Worm (Caenorhabditis elegans): ENCODE results near the gene ZK287.9.

The ZK287.9 gene

ce11 chrV:9690099-9690572, 11.0 kb downstream of the ZK287.9 start, which contains the start of gene rbx-1:
Gene rbx-1 (minus strand): TSS chrV:9690522.
- no peak for TF ChIP-seq tab-1 (GFP tag; IDR thresholded peaks at IDR 0.05)
- TF ChIP-seq ztf-23 (GFP tag; IDR thresholded peaks at IDR 0.05), result no peak
- TF ChIP-seq ztf-29 (GFP tag; IDR thresholded peaks at IDR 0.05), result no peak
- TF ChIP-seq ref-1 (GFP tag; conservative IDR thresholded peaks at IDR 0.05), result no peak
- no peak for TF ChIP-seq klf-2 (GFP tag; conservative IDR thresholded peaks at IDR 0.05)
- TF ChIP-seq med-1 (GFP tag; optimal IDR thresholded peaks at IDR 0.05; ENCODE audit: insufficient read depth), result no peak
- TF ChIP-seq flt-1 (GFP tag; IDR thresholded peaks at IDR 0.05), result no peak
- TF ChIP-seq T22C8.4 (GFP tag; IDR thresholded peaks at IDR 0.05), result no peak
- no peak for TF ChIP-seq cog-1 (tag; optimal IDR thresholded peaks at IDR 0.05)

- TF ChIP-seq med-1 (GFP tag; optimal IDR thresholded peaks at IDR 0.05; ENCODE audit: insufficient read depth), result no peak
- TF ChIP-seq ztf-23 (GFP tag; IDR thresholded peaks at IDR 0.05), result 0 out of 2 replicates have a peak, but pooled peaks have one; percentile 31
- no peak for TF ChIP-seq T22C8.4 (GFP tag; IDR thresholded peaks at IDR 0.05)
Measured at ce11 chrV:9690728-9691127, 11.6 kb downstream of the ZK287.9 start.

- TF ChIP-seq ztf-29 (GFP tag; IDR thresholded peaks at IDR 0.05) (0 out of 2 replicates have a peak, but pooled peaks have one; percentile 30), ztf-23 (GFP tag; IDR thresholded peaks at IDR 0.05) (0 out of 2 replicates have a peak, but pooled peaks have one; percentile 43), flt-1 (GFP tag; IDR thresholded peaks at IDR 0.05) (peak; percentile 50; the same call in 1 of the 2 replicates), ref-1 (GFP tag; conservative IDR thresholded peaks at IDR 0.05) (no peak)
Measured at ce11 chrV:9692109-9692581, 13.0 kb downstream of the ZK287.9 start, which contains the start of gene ztf-9. Gene ztf-9 (minus strand): TSS chrV:9692159.

ce11 chrV:9692649-9693112, 13.5 kb downstream of the ZK287.9 start, which contains the start of gene ZK287.7:
Gene ZK287.7 (plus strand): TSS chrV:9693062.
- TF ChIP-seq ref-1 (GFP tag; conservative IDR thresholded peaks at IDR 0.05), result no peak
- no peak for TF ChIP-seq ztf-29 (GFP tag; IDR thresholded peaks at IDR 0.05)
- no peak for TF ChIP-seq T22C8.4 (GFP tag; IDR thresholded peaks at IDR 0.05)
- no peak for TF ChIP-seq med-1 (GFP tag; optimal IDR thresholded peaks at IDR 0.05; ENCODE audit: insufficient read depth)
- no peak for TF ChIP-seq klf-2 (GFP tag; conservative IDR thresholded peaks at IDR 0.05)
- no peak for TF ChIP-seq tab-1 (GFP tag; IDR thresholded peaks at IDR 0.05)
- no peak for TF ChIP-seq cog-1 (tag; optimal IDR thresholded peaks at IDR 0.05)
- TF ChIP-seq ztf-23 (GFP tag; IDR thresholded peaks at IDR 0.05), result no peak

- no peak for TF ChIP-seq tab-1 (GFP tag; IDR thresholded peaks at IDR 0.05)
- no peak for TF ChIP-seq ztf-23 (GFP tag; IDR thresholded peaks at IDR 0.05)
- no peak for TF ChIP-seq cog-1 (tag; optimal IDR thresholded peaks at IDR 0.05)
- no peak for TF ChIP-seq flt-1 (GFP tag; IDR thresholded peaks at IDR 0.05)
- no peak for TF ChIP-seq klf-2 (GFP tag; conservative IDR thresholded peaks at IDR 0.05)
- no peak for TF ChIP-seq T22C8.4 (GFP tag; IDR thresholded peaks at IDR 0.05)
- no peak for TF ChIP-seq ref-1 (GFP tag; conservative IDR thresholded peaks at IDR 0.05)
Measured at ce11 chrV:9696715-9697114, 17.6 kb downstream of the ZK287.9 start, which contains the start of gene her-1. Gene her-1 (plus strand): TSS chrV:9697015.

ce11 chrV:9699216-9699615, 20.1 kb downstream of the ZK287.9 start:
- TF ChIP-seq ref-1 (GFP tag; conservative IDR thresholded peaks at IDR 0.05) (no peak), T22C8.4 (GFP tag; IDR thresholded peaks at IDR 0.05) (no peak), tab-1 (GFP tag; IDR thresholded peaks at IDR 0.05) (no peak), klf-2 (GFP tag; conservative IDR thresholded peaks at IDR 0.05) (no peak), flt-1 (GFP tag; IDR thresholded peaks at IDR 0.05) (no peak), cog-1 (tag; optimal IDR thresholded peaks at IDR 0.05) (no peak), ztf-23 (GFP tag; IDR thresholded peaks at IDR 0.05) (no peak), med-1 (GFP tag; optimal IDR thresholded peaks at IDR 0.05; ENCODE audit: insufficient read depth) (no peak), ztf-29 (GFP tag; IDR thresholded peaks at IDR 0.05) (no peak)

- TF ChIP-seq ztf-29 (GFP tag; IDR thresholded peaks at IDR 0.05) (no peak), med-1 (GFP tag; optimal IDR thresholded peaks at IDR 0.05; ENCODE audit: insufficient read depth) (no peak), tab-1 (GFP tag; IDR thresholded peaks at IDR 0.05) (no peak), ztf-23 (GFP tag; IDR thresholded peaks at IDR 0.05) (no peak), flt-1 (GFP tag; IDR thresholded peaks at IDR 0.05) (no peak), ref-1 (GFP tag; conservative IDR thresholded peaks at IDR 0.05) (no peak), cog-1 (tag; optimal IDR thresholded peaks at IDR 0.05) (no peak), klf-2 (GFP tag; conservative IDR thresholded peaks at IDR 0.05) (no peak), T22C8.4 (GFP tag; IDR thresholded peaks at IDR 0.05) (no peak)
Measured at ce11 chrV:9701861-9702260, 22.7 kb downstream of the ZK287.9 start.

ce11 chrV:9702755-9703154, 23.6 kb downstream of the ZK287.9 start, which contains the start of gene xbx-6:
Gene xbx-6 (plus strand): TSS chrV:9703055.
- TF ChIP-seq klf-2 (GFP tag; conservative IDR thresholded peaks at IDR 0.05) (no peak), flt-1 (GFP tag; IDR thresholded peaks at IDR 0.05) (no peak), med-1 (GFP tag; optimal IDR thresholded peaks at IDR 0.05; ENCODE audit: insufficient read depth) (no peak), cog-1 (tag; optimal IDR thresholded peaks at IDR 0.05) (no peak), ref-1 (GFP tag; conservative IDR thresholded peaks at IDR 0.05) (no peak), T22C8.4 (GFP tag; IDR thresholded peaks at IDR 0.05) (no peak), ztf-23 (GFP tag; IDR thresholded peaks at IDR 0.05) (no peak), tab-1 (GFP tag; IDR thresholded peaks at IDR 0.05) (no peak), ztf-29 (GFP tag; IDR thresholded peaks at IDR 0.05) (no peak)

- TF ChIP-seq flt-1 (GFP tag; IDR thresholded peaks at IDR 0.05), result no peak
- TF ChIP-seq tab-1 (GFP tag; IDR thresholded peaks at IDR 0.05), result no peak
Measured at ce11 chrV:9703549-9703948, 24.4 kb downstream of the ZK287.9 start.

ce11 chrV:9704399-9704798, 25.2 kb downstream of the ZK287.9 start:
- TF ChIP-seq T22C8.4 (GFP tag; IDR thresholded peaks at IDR 0.05), result peak; percentile 41; the same call in 1 of the 2 replicates
- TF ChIP-seq ref-1 (GFP tag; conservative IDR thresholded peaks at IDR 0.05), result no peak
- TF ChIP-seq ztf-23 (GFP tag; IDR thresholded peaks at IDR 0.05), result no peak
- TF ChIP-seq klf-2 (GFP tag; conservative IDR thresholded peaks at IDR 0.05), result no peak
- TF ChIP-seq cog-1 (tag; optimal IDR thresholded peaks at IDR 0.05), result peak; percentile 8

All from whole organism, midembryonic.